Worm (Caenorhabditis elegans) whole organism, L4 larva: ENCODE measurements around the gene mtrr-1.
A peak's percentile ranks its signal among the peaks of the same experiment; 100 is the strongest.

Experiments used
- D1046.2 ChIP-seq: fragments of 200-800 bp; sonication (Bioruptor generic); IDR thresholded peaks from 2 replicates; pipeline ENCODE4 v1.3.6; 2022; ENCODE audit warnings: missing genetic modification characterization, missing compliant biosample characterization
- F26F4.8 ChIP-seq: fragments of 200-800 bp; sonication (Bioruptor generic); conservative IDR thresholded peaks from 2 replicates; pipeline ENCODE4 v1.3.6; 2022; ENCODE audit warnings: missing genetic modification characterization, missing compliant biosample characterization
- F37D6.2 ChIP-seq: sonication (generic microtip); optimal IDR thresholded peaks from 2 replicates; lab custom pipeline; 2016; ENCODE audit warnings: mild to moderate bottlenecking, missing genetic modification characterization, missing compliant biosample characterization
- F49E8.2 ChIP-seq: sonication (generic microtip); optimal IDR thresholded peaks from 2 replicates; lab custom pipeline; 2016; ENCODE audit warnings: missing compliant biosample characterization, mild to moderate bottlenecking, missing genetic modification characterization, borderline replicate concordance
- Y75B8A.6 ChIP-seq: fragments of 200-800 bp; sonication (Bioruptor generic); IDR thresholded peaks from 2 replicates; pipeline ENCODE4 v1.3.6; 2022; ENCODE audit warnings: missing genetic modification reagents, missing genetic modification characterization, missing compliant biosample characterization
- ZK337.2 ChIP-seq: fragments of 200-800 bp; sonication (Bioruptor generic); IDR thresholded peaks from 2 replicates; pipeline ENCODE4 v1.3.6; 2022; ENCODE audit warnings: missing genetic modification reagents, missing genetic modification characterization, missing compliant biosample characterization
- aha-1 ChIP-seq: fragments of 150-350 bp; peaks from one replicate; lab custom pipeline; 2014; ENCODE audit warnings: missing biosample characterization, missing genetic modification characterization
- arid-1 ChIP-seq: fragments of 200-800 bp; sonication (Bioruptor generic); conservative IDR thresholded peaks from 2 replicates; pipeline ENCODE4 v1.3.6; 2022; ENCODE audit warnings: missing genetic modification reagents, missing genetic modification characterization, missing compliant biosample characterization
- attf-4 ChIP-seq: sonication (generic microtip); optimal IDR thresholded peaks from 3 replicates; lab custom pipeline; 2017; ENCODE audit warnings: missing biosample characterization, missing genetic modification characterization
- ceh-20 ChIP-seq: fragments of 200-800 bp; sonication (Bioruptor generic); IDR thresholded peaks from 2 replicates; pipeline ENCODE4 v1.3.6; 2022; ENCODE audit warnings: missing genetic modification reagents, missing genetic modification characterization, missing compliant biosample characterization
- ceh-44 ChIP-seq: fragments of 200-800 bp; sonication (Bioruptor generic); IDR thresholded peaks from 2 replicates; pipeline ENCODE4 v1.3.6; 2022; ENCODE audit warnings: missing genetic modification reagents, missing genetic modification characterization, missing compliant biosample characterization
- ceh-82 ChIP-seq: sonication (generic microtip); optimal IDR thresholded peaks from 2 replicates; lab custom pipeline; 2017; ENCODE audit warnings: missing biosample characterization, missing genetic modification characterization
- ces-1 ChIP-seq: fragments of 150-350 bp; sonication (generic microtip); optimal IDR thresholded peaks from 4 replicates; lab custom pipeline; 2014; ENCODE audit warnings: missing biosample characterization, missing genetic modification reagents, missing genetic modification characterization
- daf-16 ChIP-seq, 3 experiments: sonication (generic microtip); optimal IDR thresholded peaks; 2 replicates each; lab custom pipeline; 2016 to 2017; ENCODE audit warnings: missing genetic modification characterization in 3 of 3, missing genetic modification reagents in 3 of 3, mild to moderate bottlenecking in 2 of 3, missing compliant biosample characterization in 2 of 3, missing biosample characterization in 1 of 3, moderate library complexity in 1 of 3
- dpl-1 ChIP-seq: fragments of 150-350 bp; optimal IDR thresholded peaks from 2 replicates; lab custom pipeline; 2014; ENCODE audit warnings: missing biosample characterization, missing genetic modification reagents, missing genetic modification characterization
- duxl-1 ChIP-seq: sonication (generic microtip); optimal IDR thresholded peaks from 2 replicates; lab custom pipeline; 2016; ENCODE audit warnings: mild to moderate bottlenecking, missing genetic modification characterization, moderate library complexity, missing compliant biosample characterization; ENCODE audit not compliant: poor library complexity
- dve-1 ChIP-seq: sonication (generic microtip); optimal IDR thresholded peaks from 2 replicates; lab custom pipeline; 2017; ENCODE audit warnings: antibody characterized with exemption, mild to moderate bottlenecking, missing genetic modification characterization, missing compliant biosample characterization; ENCODE audit not compliant: insufficient read depth
- egl-27 ChIP-seq: sonication (generic microtip); optimal IDR thresholded peaks from 3 replicates; lab custom pipeline; 2017; ENCODE audit warnings: missing biosample characterization, missing genetic modification reagents, missing genetic modification characterization
- egl-43 ChIP-seq: fragments of 200-800 bp; sonication (Bioruptor generic); IDR thresholded peaks from 2 replicates; pipeline ENCODE4 v1.3.6; 2022; ENCODE audit warnings: missing genetic modification reagents, missing genetic modification characterization, missing compliant biosample characterization
- fos-1 ChIP-seq: fragments of 150-350 bp; optimal IDR thresholded peaks from 2 replicates; lab custom pipeline; 2014; ENCODE audit warnings: missing biosample characterization, missing genetic modification characterization
- hlh-11 ChIP-seq: fragments of 200-800 bp; sonication (Bioruptor generic); optimal IDR thresholded peaks from 2 replicates; lab custom pipeline; 2018; ENCODE audit warnings: mild to moderate bottlenecking, missing genetic modification characterization, missing compliant biosample characterization
- hlh-30 ChIP-seq: sonication (generic microtip); optimal IDR thresholded peaks from 2 replicates; lab custom pipeline; 2017; ENCODE audit warnings: antibody characterized with exemption, mild to moderate bottlenecking, missing genetic modification characterization, missing compliant biosample characterization; ENCODE audit not compliant: insufficient read depth
- jun-1 ChIP-seq: fragments of 150-350 bp; optimal IDR thresholded peaks from 2 replicates; lab custom pipeline; 2014; ENCODE audit warnings: missing biosample characterization, missing genetic modification reagents, missing genetic modification characterization
- lim-7 ChIP-seq: fragments of 200-800 bp; sonication (Bioruptor generic); IDR thresholded peaks from 2 replicates; pipeline ENCODE4 v1.3.6; 2022; ENCODE audit warnings: missing genetic modification characterization, missing compliant biosample characterization
- lin-13 ChIP-seq: fragments of 150-350 bp; optimal IDR thresholded peaks from 2 replicates; lab custom pipeline; 2014; ENCODE audit warnings: missing biosample characterization, missing genetic modification reagents, missing genetic modification characterization
- lin-38 ChIP-seq: fragments of 200-800 bp; sonication (Bioruptor generic); IDR thresholded peaks from 2 replicates; pipeline ENCODE4 v1.3.6; 2022; ENCODE audit warnings: missing genetic modification reagents, missing genetic modification characterization, missing compliant biosample characterization
- lin-39 ChIP-seq: fragments of 150-350 bp; optimal IDR thresholded peaks from 2 replicates; lab custom pipeline; 2014; ENCODE audit warnings: missing biosample characterization, missing genetic modification reagents, missing genetic modification characterization
- lir-3 ChIP-seq: sonication (generic microtip); optimal IDR thresholded peaks from 2 replicates; lab custom pipeline; 2016; ENCODE audit warnings: mild to moderate bottlenecking, missing genetic modification characterization, missing compliant biosample characterization
- lsy-2 ChIP-seq, 2 experiments: fragments of 150-350 bp in 1 of 2; sonication (generic microtip) in 1 of 2; optimal IDR thresholded peaks; 2 replicates each; lab custom pipeline; 2014 to 2017; ENCODE audit warnings: missing biosample characterization in 2 of 2, missing genetic modification characterization in 2 of 2
- mdl-1 ChIP-seq, 2 experiments: fragments of 150-350 bp in 1 of 2; sonication (generic microtip) in 1 of 2; optimal IDR thresholded peaks; 2 replicates each; lab custom pipeline; 2014 to 2017; ENCODE audit warnings: missing biosample characterization in 2 of 2, missing genetic modification characterization in 2 of 2
- mdt-29 ChIP-seq: fragments of 200-800 bp; sonication (Bioruptor generic); IDR thresholded peaks from 2 replicates; pipeline ENCODE4 v1.3.6; 2022; ENCODE audit warnings: missing genetic modification reagents, missing genetic modification characterization, missing compliant biosample characterization
- mes-2 ChIP-seq: sonication (generic microtip); optimal IDR thresholded peaks from 2 replicates; lab custom pipeline; 2016; ENCODE audit warnings: missing genotype, mild to moderate bottlenecking, missing genetic modification characterization, missing compliant biosample characterization; ENCODE audit not compliant: poor library complexity, severe bottlenecking
- nhr-10 ChIP-seq: fragments of 150-350 bp; optimal IDR thresholded peaks from 2 replicates; lab custom pipeline; 2014; ENCODE audit warnings: missing biosample characterization, missing genetic modification characterization
- nhr-11 ChIP-seq: fragments of 150-350 bp; optimal IDR thresholded peaks from 2 replicates; lab custom pipeline; 2014; ENCODE audit warnings: missing biosample characterization, missing genetic modification characterization
- nhr-237 ChIP-seq: sonication (generic microtip); optimal IDR thresholded peaks from 2 replicates; lab custom pipeline; 2017; ENCODE audit warnings: missing biosample characterization, missing genetic modification characterization
- nhr-25 ChIP-seq: sonication (generic microtip); optimal IDR thresholded peaks from 2 replicates; lab custom pipeline; 2017; ENCODE audit warnings: missing genetic modification characterization, mild to moderate bottlenecking, missing compliant biosample characterization, antibody characterized with exemption, moderate library complexity, borderline replicate concordance; ENCODE audit not compliant: insufficient read depth
- nhr-41 ChIP-seq: fragments of 200-800 bp; sonication (Bioruptor generic); IDR thresholded peaks from 2 replicates; pipeline ENCODE4 v1.3.6; 2022; ENCODE audit warnings: missing genetic modification reagents, missing genetic modification characterization, missing compliant biosample characterization
- nhr-6 ChIP-seq: fragments of 150-350 bp; optimal IDR thresholded peaks from 2 replicates; lab custom pipeline; 2014; ENCODE audit warnings: missing biosample characterization, missing genetic modification characterization
- skn-1 ChIP-seq: fragments of 150-350 bp; optimal IDR thresholded peaks from 2 replicates; lab custom pipeline; 2014; ENCODE audit warnings: missing biosample characterization, missing genetic modification characterization
- snpc-1.2 ChIP-seq: fragments of 200-800 bp; sonication (Bioruptor generic); IDR thresholded peaks from 2 replicates; pipeline ENCODE4 v1.3.6; 2022; ENCODE audit warnings: missing genetic modification reagents, missing genetic modification characterization, missing compliant biosample characterization
- spr-1 ChIP-seq: sonication (generic microtip); optimal IDR thresholded peaks from 2 replicates; lab custom pipeline; 2016; ENCODE audit warnings: mild to moderate bottlenecking, missing genetic modification characterization, missing compliant biosample characterization
- tag-97 ChIP-seq: fragments of 200-800 bp; sonication (Bioruptor generic); IDR thresholded peaks from 2 replicates; pipeline ENCODE4 v1.3.6; 2022; ENCODE audit warnings: missing genetic modification characterization, missing compliant biosample characterization
- unc-62 ChIP-seq, 3 experiments: fragments of 150-350 bp in 1 of 3; sonication (generic microtip); optimal IDR thresholded peaks in 2 of 3; peaks in 1 of 3; 1 replicate in 1 of 3; 2 replicates in 2 of 3; lab custom pipeline; 2014 to 2017; ENCODE audit warnings: missing biosample characterization in 3 of 3, missing genetic modification characterization in 3 of 3, missing genetic modification reagents in 3 of 3, missing genotype in 1 of 3
- vab-7 ChIP-seq: fragments of 200-800 bp; sonication (Bioruptor generic); IDR thresholded peaks from 2 replicates; pipeline ENCODE4 v1.3.6; 2022; ENCODE audit warnings: missing genetic modification reagents, missing genetic modification characterization, missing compliant biosample characterization
- zfp-2 ChIP-seq: sonication (generic microtip); optimal IDR thresholded peaks from 2 replicates; lab custom pipeline; 2016; ENCODE audit warnings: mild to moderate bottlenecking, missing genetic modification characterization, missing compliant biosample characterization
- zip-2 ChIP-seq: fragments of 150-350 bp; optimal IDR thresholded peaks from 2 replicates; lab custom pipeline; 2014; ENCODE audit warnings: missing biosample characterization, missing genetic modification characterization

The mtrr-1 gene

ce11 chrII:9319058-9319915 is 33.5 kb downstream of the mtrr-1 start, which contains the start of the genes csa-1 and wdfy-2 (continued):
- TF ChIP-seq lsy-2 (tag; optimal IDR thresholded peaks at IDR 0.05; lab: Kevin White, UChicago) (peak in 1 of 2 experiments; percentile 23), dpl-1 (GFP tag; lab: Kevin White, UChicago) (peak; percentile 61), jun-1 (tag; lab: Kevin White, UChicago) (no peak), nhr-6 (tag; lab: Kevin White, UChicago) (no peak), lin-39 (no peak), nhr-237 (tag; lab: Kevin White, UChicago) (no peak), arid-1 (GFP tag; lab: Robert Waterston, UW) (no peak), daf-16 (GFP tag; optimal IDR thresholded peaks at IDR 0.05; lab: Kevin White, UChicago) (no peak), daf-16 (tag; optimal IDR thresholded peaks at IDR 0.05; lab: Kevin White, UChicago) (no peak), F37D6.2 (tag; lab: Kevin White, UChicago) (no peak), nhr-41 (no peak), egl-43 (GFP tag; lab: Robert Waterston, UW) (no peak), aha-1 (peak; percentile 74), mdt-29 (GFP tag; lab: Robert Waterston, UW) (no peak), zfp-2 (tag; lab: Kevin White, UChicago) (no peak), ceh-44 (GFP tag; lab: Robert Waterston, UW) (no peak), mdl-1 (tag; optimal IDR thresholded peaks at IDR 0.05; lab: Kevin White, UChicago) (no peak), nhr-10 (no peak), unc-62 (GFP tag; optimal IDR thresholded peaks at IDR 0.05 in 1 of 2; lab: Kevin White, UChicago) (no peak), unc-62 (tag; optimal IDR thresholded peaks at IDR 0.05; lab: Kevin White, UChicago) (no peak), mes-2 (tag; lab: Kevin White, UChicago) (peak; percentile 66), nhr-25 (tag; lab: Kevin White, UChicago) (no peak), hlh-30 (no peak)

DNA sequence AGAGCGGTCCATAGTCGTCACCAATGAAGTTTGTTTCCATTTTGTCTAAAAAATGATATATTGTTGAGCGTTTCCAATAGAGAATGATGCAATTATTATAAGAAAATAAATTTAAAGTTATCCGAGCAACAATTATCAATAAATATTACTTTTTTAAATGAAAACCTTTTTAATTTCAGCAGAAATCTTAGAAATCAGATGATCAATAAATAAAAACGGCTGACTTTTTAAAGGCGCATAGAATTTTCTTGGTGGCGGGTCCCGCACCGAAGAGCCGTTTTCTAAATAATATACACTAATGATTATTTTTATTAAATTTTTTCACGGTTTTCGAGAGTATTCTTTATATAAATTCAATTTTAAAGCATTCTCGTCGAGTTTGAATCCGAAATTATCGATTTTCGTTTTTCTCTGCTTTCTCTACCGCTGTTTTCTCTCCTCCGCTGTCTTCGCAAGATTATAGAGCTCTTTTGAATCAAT is 37.1 kb downstream of the mtrr-1 start, which contains the start of gene rab-39:
Gene rab-39, minus strand, starts transcription at position 51 of the 480 bp plus-strand sequence.
- TF ChIP-seq hlh-30 (peak; percentile 82), lin-13 (GFP tag; lab: Kevin White, UChicago) (no peak), ceh-20 (GFP tag; lab: Robert Waterston, UW) (no peak), F26F4.8 (GFP tag; lab: Robert Waterston, UW) (no peak), ceh-82 (tag; lab: Kevin White, UChicago) (no peak), lim-7 (no peak), nhr-11 (no peak), snpc-1.2 (GFP tag; lab: Robert Waterston, UW) (no peak), nhr-237 (tag; lab: Kevin White, UChicago) (no peak), lir-3 (tag; lab: Kevin White, UChicago) (no peak), lin-38 (GFP tag; lab: Robert Waterston, UW) (no peak), nhr-25 (tag; lab: Kevin White, UChicago) (no peak), hlh-11 (tag; lab: Kevin White, UChicago) (peak; percentile 53), zip-2 (tag; lab: Kevin White, UChicago) (no peak), tag-97 (GFP tag; lab: Robert Waterston, UW) (no peak), nhr-10 (no peak), ZK337.2 (GFP tag; lab: Robert Waterston, UW) (no peak), duxl-1 (tag; lab: Kevin White, UChicago) (no peak), mes-2 (tag; lab: Kevin White, UChicago) (peak; percentile 57), egl-27 (tag; lab: Kevin White, UChicago) (no peak), spr-1 (tag; lab: Kevin White, UChicago) (no peak), skn-1 (tag; lab: Kevin White, UChicago) (no peak), ces-1 (peak; percentile 2), Y75B8A.6 (GFP tag; lab: Robert Waterston, UW) (no peak), F49E8.2 (tag; lab: Kevin White, UChicago) (no peak), D1046.2 (GFP tag; lab: Robert Waterston, UW) (no peak), fos-1 (tag; lab: Kevin White, UChicago) (no peak), jun-1 (tag; lab: Kevin White, UChicago) (no peak), arid-1 (GFP tag; lab: Robert Waterston, UW) (no peak), attf-4 (no peak), dve-1 (tag; lab: Kevin White, UChicago) (no peak), vab-7 (GFP tag; lab: Robert Waterston, UW) (no peak)
